Fruit fly (Drosophila melanogaster) whole organism, pupa: Measurements from ENCODE around the gene Dlic.

Experiments
- CG12605 ChIP-seq: fragments of 200-800 bp; sonication (Bioruptor generic); IDR thresholded peaks from 2 replicates; pipeline ENCODE4 v1.3.6; 2022; ENCODE audit warnings: missing biosample characterization, missing genetic modification characterization
- CG14655 ChIP-seq: fragments of 200-800 bp; sonication (Bioruptor generic); optimal IDR thresholded peaks from 3 replicates; lab custom pipeline; 2017; ENCODE audit warnings: mild to moderate bottlenecking, missing biosample characterization, missing genetic modification reagents, missing genetic modification characterization
- CG32121 ChIP-seq: fragments of 200-800 bp; sonication (Bioruptor generic); IDR thresholded peaks from 2 replicates; pipeline ENCODE4 v1.3.6; 2022; ENCODE audit warnings: missing biosample characterization, missing genetic modification characterization
- CG34367 ChIP-seq: fragments of 200-800 bp; sonication (Bioruptor generic); optimal IDR thresholded peaks from 2 replicates; lab custom pipeline; 2018; ENCODE audit warnings: missing biosample characterization, mild to moderate bottlenecking, missing genetic modification characterization
- CG9948 ChIP-seq: fragments of 200-800 bp; sonication (Bioruptor generic); optimal IDR thresholded peaks from 2 replicates; lab custom pipeline; 2018; ENCODE audit warnings: missing biosample characterization, mild to moderate bottlenecking, missing genetic modification characterization, moderate library complexity
- Pif1A ChIP-seq: fragments of 200-800 bp; sonication (Bioruptor generic); optimal IDR thresholded peaks from 3 replicates; lab custom pipeline; 2016; ENCODE audit warnings: missing biosample characterization, missing genetic modification characterization
- rn ChIP-seq: fragments of 200-800 bp; sonication (Bioruptor generic); IDR thresholded peaks from 2 replicates; pipeline ENCODE4 v1.3.6; 2022; ENCODE audit warnings: missing biosample characterization, missing genetic modification characterization

DNA sequence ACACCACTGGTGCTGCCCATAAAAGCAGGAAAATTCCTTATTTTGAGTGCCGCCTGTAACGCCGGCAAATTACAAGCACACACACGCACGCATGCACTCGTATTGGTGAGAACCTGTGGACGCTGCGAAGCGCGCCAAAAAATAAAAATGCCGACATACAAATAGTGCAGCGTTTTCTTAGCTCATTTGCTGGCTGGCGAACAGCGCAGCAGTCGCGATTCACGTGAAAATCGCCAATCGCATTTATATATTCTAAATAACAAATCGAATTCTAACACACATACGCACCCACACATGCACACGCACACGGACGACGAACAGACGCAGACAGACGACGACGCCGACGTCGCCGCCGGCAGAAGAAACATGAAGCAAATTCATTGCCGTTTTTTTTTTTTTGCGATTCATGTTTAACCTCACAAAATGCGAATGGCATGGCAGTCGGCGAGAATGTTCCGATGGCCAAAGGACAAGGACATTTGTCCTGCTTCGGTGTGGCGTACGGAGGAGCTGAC lies 6.6 kb upstream of the Dlic start:
- TF ChIP-seq CG12605, result peak; percentile 34; the same call in 1 of the 2 replicates
- no peak for TF ChIP-seq CG14655 (GFP tag; lab: Kevin White, UChicago)
- TF ChIP-seq Pif1A (GFP tag; lab: Kevin White, UChicago), result no peak
- TF ChIP-seq CG34367 (tag; lab: Kevin White, UChicago), result no peak
- no peak for TF ChIP-seq CG32121 (GFP tag; lab: Robert Waterston, UW)
- no peak for TF ChIP-seq CG9948 (tag; lab: Kevin White, UChicago)
- TF ChIP-seq rn (GFP tag; lab: Robert Waterston, UW), result no peak
